Worm (Caenorhabditis elegans): ENCODE data around the gene F47B10.4.

The F47B10.4 gene

DNA sequence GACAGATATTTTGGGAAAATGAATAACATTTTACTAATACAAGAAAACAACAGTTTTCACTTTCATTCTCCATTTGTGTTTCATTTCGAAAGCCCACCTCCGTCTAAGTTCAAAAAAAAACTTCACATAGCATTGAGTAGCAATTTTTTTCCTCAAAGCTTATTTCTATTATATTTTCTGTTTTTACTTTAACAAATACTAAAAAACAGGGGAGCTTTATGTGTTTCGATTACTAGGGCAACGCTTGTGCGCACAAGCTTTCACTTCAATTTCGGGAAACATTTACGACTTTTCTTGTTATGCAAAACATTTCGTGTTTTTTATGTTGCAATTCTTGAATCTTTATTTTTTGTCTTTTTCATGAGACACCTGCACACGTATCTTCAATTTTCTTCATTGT, 5.2 kb upstream of the F47B10.4 start, which contains the start of gene T21E8.5:
TSS of gene T21E8.5 (plus strand) at position 301 of the 400 bp plus-strand sequence.
- TF ChIP-seq ceh-63 (GFP tag; optimal IDR thresholded peaks at IDR 0.05) (no peak), sup-37 (GFP tag; optimal IDR thresholded peaks at IDR 0.05) (no peak), nhr-237 (tag; optimal IDR thresholded peaks at IDR 0.05) (no peak), lin-39 (tag; optimal IDR thresholded peaks at IDR 0.05) (no peak), F16B12.6 (tag; optimal IDR thresholded peaks at IDR 0.05) (no peak), ets-5 (GFP tag; IDR thresholded peaks at IDR 0.05) (no peak), rnt-1 (tag; optimal IDR thresholded peaks at IDR 0.05) (no peak), unc-62 (GFP tag; optimal IDR thresholded peaks at IDR 0.05) (no peak), nhr-47 (tag; optimal IDR thresholded peaks at IDR 0.05) (no peak), ama-1 (optimal IDR thresholded peaks at IDR 0.05) (no peak), fkh-10 (GFP tag; optimal IDR thresholded peaks at IDR 0.05) (no peak), lin-14 (GFP tag; optimal IDR thresholded peaks at IDR 0.05) (no peak), C34B4.2 (tag; optimal IDR thresholded peaks at IDR 0.05) (no peak), fkh-8 (tag; optimal IDR thresholded peaks at IDR 0.05) (no peak), unc-130 (tag; optimal IDR thresholded peaks at IDR 0.05) (no peak), egl-13 (tag; optimal IDR thresholded peaks at IDR 0.05) (no peak), zip-4 (GFP tag; optimal IDR thresholded peaks at IDR 0.05) (no peak)

DNA sequence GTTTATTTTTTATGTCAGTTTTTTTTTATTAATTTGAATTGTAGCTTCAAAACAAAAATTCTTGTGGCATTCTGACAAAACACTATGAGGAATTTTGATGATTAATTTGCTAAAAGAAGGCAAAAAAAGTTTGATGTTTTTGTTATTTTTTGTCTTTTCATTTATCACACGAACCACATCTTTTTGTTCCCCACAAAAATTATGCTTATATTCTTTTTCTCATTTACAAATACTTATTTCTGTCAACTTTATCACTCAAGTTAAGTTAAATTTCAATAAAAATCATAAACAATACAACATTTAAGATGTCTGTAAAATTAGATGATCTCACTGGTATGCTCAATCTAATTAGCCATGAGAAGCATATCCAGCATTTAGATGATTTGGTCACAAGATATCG, 2.9 kb upstream of the F47B10.4 start, which contains the start of gene F47B10.6:
TSS of gene F47B10.6 (plus strand) at position 301 of the 400 bp plus-strand sequence.
- TF ChIP-seq C04F5.9 (tag; optimal IDR thresholded peaks at IDR 0.05) (no peak), unc-30 (tag; optimal IDR thresholded peaks at IDR 0.05) (no peak), isw-1 (GFP tag; IDR thresholded peaks at IDR 0.05) (no peak), dsc-1 (tag; optimal IDR thresholded peaks at IDR 0.05) (no peak), mab-9 (GFP tag; IDR thresholded peaks at IDR 0.05) (no peak), nhr-28 (tag; optimal IDR thresholded peaks at IDR 0.05) (no peak), hlh-4 (tag; optimal IDR thresholded peaks at IDR 0.05) (no peak), efl-1 (optimal IDR thresholded peaks at IDR 0.05) (no peak), efl-1 (GFP tag; optimal IDR thresholded peaks at IDR 0.05 in 1 of 2) (no peak), mef-2 (tag; optimal IDR thresholded peaks at IDR 0.05) (no peak), nhr-19 (GFP tag; conservative IDR thresholded peaks at IDR 0.05) (no peak), egl-27 (tag; optimal IDR thresholded peaks at IDR 0.05) (no peak), egl-13 (tag; optimal IDR thresholded peaks at IDR 0.05) (no peak), nhr-77 (tag; optimal IDR thresholded peaks at IDR 0.05) (no peak), ceh-82 (tag; optimal IDR thresholded peaks at IDR 0.05) (no peak), sptf-1 (tag; optimal IDR thresholded peaks at IDR 0.05) (no peak), lsy-2 (tag; optimal IDR thresholded peaks at IDR 0.05) (no peak), sox-4 (tag; optimal IDR thresholded peaks at IDR 0.05) (no peak), xbp-1 (tag; optimal IDR thresholded peaks at IDR 0.05) (no peak), nhr-237 (tag; optimal IDR thresholded peaks at IDR 0.05) (no peak), irx-1 (tag; optimal IDR thresholded peaks at IDR 0.05) (no peak)

DNA sequence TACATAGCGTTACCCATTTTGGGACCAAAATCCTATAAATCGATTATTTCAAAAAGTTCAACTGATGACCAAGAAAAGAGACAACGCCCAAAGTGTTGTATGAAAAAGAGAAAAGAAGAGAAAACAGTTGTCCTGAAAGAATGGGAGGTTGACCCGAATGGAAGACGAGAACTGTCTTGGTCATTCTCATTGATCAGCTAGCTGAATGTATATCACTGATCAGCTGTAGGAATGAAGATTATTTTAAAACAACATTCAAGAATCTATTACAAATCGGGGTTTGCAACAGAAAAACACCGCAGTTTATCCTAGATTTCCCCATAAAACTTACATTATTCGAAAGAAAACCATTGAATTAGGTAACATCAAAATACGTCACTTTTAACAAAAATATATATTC, 609 bp upstream of the F47B10.4 start, which contains the start of gene F47B10.5:
TSS of gene F47B10.5 (minus strand) at position 101 of the 400 bp plus-strand sequence.
- TF ChIP-seq nhr-84 (tag; optimal IDR thresholded peaks at IDR 0.05) = no peak
- no peak for TF ChIP-seq mep-1 (tag; optimal IDR thresholded peaks at IDR 0.05)
- peak; percentile 69 for TF ChIP-seq blmp-1 (tag; optimal IDR thresholded peaks at IDR 0.05)

DNA sequence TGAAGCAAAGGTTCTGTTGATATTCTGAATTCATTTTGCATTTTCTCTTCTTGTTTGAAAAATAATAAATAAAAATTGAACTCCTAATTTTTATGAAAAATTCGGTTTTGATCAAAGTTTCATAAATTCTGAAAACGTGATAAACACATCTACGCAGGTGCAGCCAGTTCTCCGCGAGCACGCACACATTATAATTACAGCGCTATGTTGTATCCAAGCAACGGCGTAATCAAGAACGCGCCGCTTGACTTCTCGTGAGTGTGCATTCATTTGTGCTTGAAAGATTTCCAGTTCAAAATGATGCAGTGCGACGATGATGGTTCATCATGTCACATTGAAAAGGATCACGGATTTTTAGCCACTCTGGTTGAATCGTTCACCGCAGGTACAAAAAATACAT, 825 bp downstream of the F47B10.4 start, which contains the start of gene F47B10.3:
TSS of gene F47B10.3 (plus strand) at position 301 of the 400 bp plus-strand sequence.
- TF ChIP-seq alr-1 (tag; optimal IDR thresholded peaks at IDR 0.05; ENCODE audit: borderline replicate concordance) (no peak), efl-1 (optimal IDR thresholded peaks at IDR 0.05) (no peak), efl-1 (GFP tag; optimal IDR thresholded peaks at IDR 0.05 in 1 of 2) (peak in 1 of 2 experiments; percentile 67), fkh-8 (tag; optimal IDR thresholded peaks at IDR 0.05) (peak; percentile 25), snpc-4 (tag; optimal IDR thresholded peaks at IDR 0.05) (no peak)

Measured in whole organism, L1 larva.